Fruit fly (Drosophila melanogaster): ENCODE measurements around the gene nerfin-2.

DNA sequence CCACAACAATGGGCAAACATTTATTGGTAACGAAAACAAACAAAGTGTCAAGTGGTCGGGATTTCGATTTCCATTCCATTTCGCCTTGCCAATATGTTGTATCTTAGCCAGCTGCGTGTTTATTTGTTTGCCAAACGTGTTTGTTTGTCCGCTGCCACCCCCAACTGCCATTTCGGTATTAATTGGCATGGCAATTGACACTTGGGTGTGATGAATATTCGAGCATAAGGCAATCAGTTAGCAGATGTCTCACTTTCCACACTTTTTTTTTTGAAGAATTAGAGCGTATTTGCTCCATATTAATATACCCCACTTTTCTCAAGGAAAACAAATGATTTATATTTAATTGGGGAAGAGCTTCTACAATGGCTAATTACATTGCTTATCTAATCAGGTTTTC is 39.4 kb upstream of the nerfin-2 start:
- no peak for TF ChIP-seq CG1621 (tag; optimal IDR thresholded peaks at IDR 0.05)
- no peak for TF ChIP-seq dac (GFP tag; optimal IDR thresholded peaks at IDR 0.05)
- TF ChIP-seq fkh (GFP tag; optimal IDR thresholded peaks at IDR 0.05) = no peak
- TF ChIP-seq Sox14 (GFP tag; optimal IDR thresholded peaks at IDR 0.05) = no peak
- TF ChIP-seq fd59A (GFP tag; optimal IDR thresholded peaks at IDR 0.05) = no peak
- TF ChIP-seq Hr38 (GFP tag; optimal IDR thresholded peaks at IDR 0.05) = no peak
- no peak for TF ChIP-seq CG11294 (GFP tag; IDR thresholded peaks at IDR 0.05)
- TF ChIP-seq CG16779 (tag; optimal IDR thresholded peaks at IDR 0.05) = no peak
- TF ChIP-seq ss (GFP tag; optimal IDR thresholded peaks at IDR 0.05) = no peak
- TF ChIP-seq CG8319 (GFP tag; optimal IDR thresholded peaks at IDR 0.05) = no peak
- no peak for TF ChIP-seq eg (GFP tag; IDR thresholded peaks at IDR 0.05)
- no peak for TF ChIP-seq CG34406 (GFP tag; optimal IDR thresholded peaks at IDR 0.05)
- no peak for TF ChIP-seq Smox (GFP tag; optimal IDR thresholded peaks at IDR 0.05)
- no peak for TF ChIP-seq esn (GFP tag; optimal IDR thresholded peaks at IDR 0.05)

All from whole organism, prepupa.